Fruit fly (Drosophila melanogaster) whole organism, wandering third instar larva: ENCODE data around the gene Dus4.

Experiments
- Abd-B ChIP-seq: fragments of >200 bp; optimal IDR thresholded peaks from 2 replicates; lab custom pipeline; 2017; ENCODE audit warnings: missing biosample characterization, missing genetic modification characterization
- CG32264 ChIP-seq: fragments of 200-800 bp; sonication (Bioruptor generic); optimal IDR thresholded peaks from 2 replicates; lab custom pipeline; 2016; ENCODE audit warnings: missing biosample characterization, missing genetic modification characterization
- CG9705 ChIP-seq: fragments of 200-800 bp; sonication (Bioruptor generic); optimal IDR thresholded peaks from 2 replicates; lab custom pipeline; 2018; ENCODE audit warnings: missing biosample characterization, mild to moderate bottlenecking, missing genetic modification characterization
- CrebA ChIP-seq: fragments of 200-800 bp; sonication (Bioruptor generic); optimal IDR thresholded peaks from 2 replicates; lab custom pipeline; 2016; ENCODE audit warnings: missing biosample characterization, mild to moderate bottlenecking, missing genetic modification characterization, borderline replicate concordance
- Dif ChIP-seq: fragments of 200-275, 200-300 bp; sonication (Bioruptor generic); optimal IDR thresholded peaks from 2 replicates; lab custom pipeline; 2018; ENCODE audit warnings: missing biosample characterization, missing genetic modification characterization; ENCODE audit not compliant: partially characterized antibody
- GATAd ChIP-seq: sonication (Bioruptor generic); optimal IDR thresholded peaks from 2 replicates; lab custom pipeline; 2016; ENCODE audit warnings: missing biosample characterization, missing genetic modification characterization
- HLH106 ChIP-seq: fragments of 200-800 bp; optimal IDR thresholded peaks from 3 replicates; lab custom pipeline; 2019; ENCODE audit warnings: missing biosample characterization, mild to moderate bottlenecking, missing genetic modification characterization, moderate library complexity
- Hnf4 ChIP-seq: fragments of 200-800 bp; sonication (Bioruptor generic); optimal IDR thresholded peaks from 2 replicates; lab custom pipeline; 2016; ENCODE audit warnings: missing biosample characterization, mild to moderate bottlenecking, missing genetic modification characterization
- Hr83 ChIP-seq: fragments of 200-300 bp; sonication (Bioruptor generic); optimal IDR thresholded peaks from 2 replicates; lab custom pipeline; 2016; ENCODE audit warnings: missing biosample characterization, mild to moderate bottlenecking, missing genetic modification characterization, moderate library complexity; ENCODE audit not compliant: poor library complexity, severe bottlenecking
- Mio ChIP-seq: sonication (Bioruptor generic); optimal IDR thresholded peaks from 2 replicates; lab custom pipeline; 2016; ENCODE audit warnings: missing biosample characterization, missing genetic modification characterization
- Myc ChIP-seq: fragments of >200 bp; optimal IDR thresholded peaks from 2 replicates; lab custom pipeline; 2017
- N ChIP-seq: fragments of >200 bp; optimal IDR thresholded peaks from 2 replicates; lab custom pipeline; 2018; ENCODE audit warnings: missing biosample characterization, missing external identifiers, missing genetic modification characterization
- OdsH ChIP-seq: fragments of 200-800 bp; sonication (Bioruptor generic); optimal IDR thresholded peaks from 2 replicates; lab custom pipeline; 2016; ENCODE audit warnings: missing biosample characterization, mild to moderate bottlenecking, missing genetic modification characterization
- Rel ChIP-seq, 2 experiments: fragments of 200-800 bp; sonication (Bioruptor generic) in 1 of 2; optimal IDR thresholded peaks; 2 replicates in 1 of 2; 3 replicates in 1 of 2; lab custom pipeline; 2016 to 2019; ENCODE audit warnings: mild to moderate bottlenecking in 2 of 2, missing biosample characterization in 2 of 2, missing genetic modification characterization in 2 of 2, moderate library complexity in 1 of 2
- Sp1 ChIP-seq: fragments of 200-800 bp; sonication (Bioruptor generic); optimal IDR thresholded peaks from 3 replicates; lab custom pipeline; 2019; ENCODE audit warnings: missing biosample characterization, mild to moderate bottlenecking, missing genetic modification characterization, moderate library complexity
- Vsx2 ChIP-seq: fragments of 200-300, 225-300 bp; sonication (Bioruptor generic); optimal IDR thresholded peaks from 2 replicates; lab custom pipeline; 2018; ENCODE audit warnings: missing biosample characterization, missing genetic modification characterization; ENCODE audit not compliant: partially characterized antibody
- br ChIP-seq: fragments of 200-800 bp; sonication (Bioruptor generic); optimal IDR thresholded peaks from 2 replicates; lab custom pipeline; 2016; ENCODE audit warnings: missing biosample characterization, missing genetic modification characterization
- brk ChIP-seq: fragments of 200-800 bp; sonication (Bioruptor generic); optimal IDR thresholded peaks from 2 replicates; lab custom pipeline; 2016; ENCODE audit warnings: missing biosample characterization, mild to moderate bottlenecking, missing genetic modification characterization
- dmrt93B ChIP-seq: fragments of 200-800 bp; sonication (Bioruptor generic); optimal IDR thresholded peaks from 2 replicates; lab custom pipeline; 2018; ENCODE audit warnings: missing biosample characterization, mild to moderate bottlenecking, missing genetic modification characterization
- dsf ChIP-seq: sonication (Bioruptor generic); optimal IDR thresholded peaks from 2 replicates; lab custom pipeline; 2016; ENCODE audit warnings: missing biosample characterization, missing genetic modification characterization, borderline replicate concordance
- ey ChIP-seq: fragments of 200-800 bp; sonication (Bioruptor generic); optimal IDR thresholded peaks from 2 replicates; lab custom pipeline; 2016; ENCODE audit warnings: missing biosample characterization, missing genetic modification characterization
- foxo ChIP-seq, 2 experiments: fragments of 200-800 bp; sonication (Bioruptor generic); optimal IDR thresholded peaks; 2 replicates in 1 of 2; 3 replicates in 1 of 2; lab custom pipeline; 2016 to 2017; ENCODE audit warnings: missing biosample characterization in 2 of 2, missing genetic modification characterization in 2 of 2
- fru ChIP-seq: fragments of 200-800 bp; sonication (Bioruptor generic); optimal IDR thresholded peaks from 3 replicates; lab custom pipeline; 2016; ENCODE audit warnings: missing biosample characterization, mild to moderate bottlenecking, missing genetic modification characterization
- h ChIP-seq: fragments of 200-800 bp; sonication (Bioruptor generic); optimal IDR thresholded peaks from 3 replicates; lab custom pipeline; 2016; ENCODE audit warnings: missing biosample characterization, mild to moderate bottlenecking, missing genetic modification characterization
- jim ChIP-seq: fragments of 175-275, 200-325 bp; sonication (Bioruptor generic); optimal IDR thresholded peaks from 2 replicates; lab custom pipeline; 2016; ENCODE audit warnings: missing biosample characterization, mild to moderate bottlenecking, missing genetic modification characterization
- lola ChIP-seq: fragments of >200 bp; optimal IDR thresholded peaks from 2 replicates; lab custom pipeline; 2017; ENCODE audit warnings: missing biosample characterization, missing genetic modification characterization
- pan ChIP-seq: fragments of >200 bp; optimal IDR thresholded peaks from 2 replicates; lab custom pipeline; 2017
- psq ChIP-seq: fragments of 200-800 bp; sonication (Bioruptor generic); optimal IDR thresholded peaks from 3 replicates; lab custom pipeline; 2017; ENCODE audit warnings: missing biosample characterization, mild to moderate bottlenecking, missing genetic modification characterization, moderate library complexity
- rgr ChIP-seq: fragments of 200-800 bp; sonication (Bioruptor generic); optimal IDR thresholded peaks from 3 replicates; lab custom pipeline; 2016; ENCODE audit warnings: missing biosample characterization, mild to moderate bottlenecking, missing genetic modification characterization
- sage ChIP-seq: fragments of 200-800 bp; sonication (Bioruptor generic); optimal IDR thresholded peaks from 2 replicates; lab custom pipeline; 2016; ENCODE audit warnings: missing biosample characterization, mild to moderate bottlenecking, missing genetic modification characterization
- sv ChIP-seq: fragments of 200-800 bp; sonication (Bioruptor generic); optimal IDR thresholded peaks from 3 replicates; lab custom pipeline; 2016; ENCODE audit warnings: missing biosample characterization, missing genetic modification characterization
- tai ChIP-seq: sonication (Bioruptor generic); optimal IDR thresholded peaks from 2 replicates; lab custom pipeline; 2016; ENCODE audit warnings: missing biosample characterization, missing genetic modification characterization
- usp ChIP-seq: fragments of >200 bp; optimal IDR thresholded peaks from 2 replicates; lab custom pipeline; 2017; ENCODE audit warnings: missing biosample characterization, missing genetic modification characterization
- woc ChIP-seq: sonication (Bioruptor generic); optimal IDR thresholded peaks from 2 replicates; lab custom pipeline; 2016; ENCODE audit warnings: missing biosample characterization, mild to moderate bottlenecking, missing genetic modification characterization

The Dus4 gene

DNA sequence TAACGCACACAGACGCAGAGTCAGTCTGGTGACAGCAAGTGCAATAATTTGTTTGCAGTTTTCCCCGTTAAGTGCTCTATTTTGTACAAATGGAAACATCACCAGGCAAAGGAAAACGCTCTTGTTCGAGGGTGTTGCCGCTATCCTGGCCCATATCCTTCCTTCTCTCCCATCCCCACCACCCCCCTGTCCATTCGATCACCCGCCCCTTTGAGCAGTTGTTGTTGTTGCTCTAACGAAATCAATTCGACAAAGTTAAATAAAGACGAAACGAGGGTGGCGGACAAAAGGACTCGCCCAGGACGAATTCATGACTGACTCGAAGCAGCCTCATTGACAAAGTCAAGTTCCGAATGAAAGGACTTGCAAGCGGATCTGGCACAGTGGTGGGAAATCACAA is 26.3 kb downstream of the Dus4 start:
- no peak for TF ChIP-seq Hr83 (GFP tag; lab: Kevin White, UChicago)
- no peak for TF ChIP-seq CG9705
- no peak for TF ChIP-seq N (GFP tag; lab: Kevin White, UChicago)
- TF ChIP-seq dsf (GFP tag; lab: Kevin White, UChicago), result no peak
- no peak for TF ChIP-seq br (GFP tag; lab: Kevin White, UChicago)
- no peak for TF ChIP-seq foxo (GFP tag; optimal IDR thresholded peaks at IDR 0.05; lab: Kevin White, UChicago)
- no peak for TF ChIP-seq rgr (GFP tag; lab: Kevin White, UChicago)
- no peak for TF ChIP-seq sv (GFP tag; lab: Kevin White, UChicago)
- TF ChIP-seq Rel (GFP tag; optimal IDR thresholded peaks at IDR 0.05; lab: Kevin White, UChicago), result no peak
- no peak for TF ChIP-seq Rel (tag; optimal IDR thresholded peaks at IDR 0.05; lab: Kevin White, UChicago)
- no peak for TF ChIP-seq h (GFP tag; lab: Kevin White, UChicago)
- TF ChIP-seq dmrt93B (GFP tag; lab: Kevin White, UChicago), result no peak
- no peak for TF ChIP-seq CG32264 (GFP tag; lab: Kevin White, UChicago)
- no peak for TF ChIP-seq Sp1
- TF ChIP-seq Myc (lab: Kevin White, UChicago), result no peak
- TF ChIP-seq GATAd, result no peak

DNA sequence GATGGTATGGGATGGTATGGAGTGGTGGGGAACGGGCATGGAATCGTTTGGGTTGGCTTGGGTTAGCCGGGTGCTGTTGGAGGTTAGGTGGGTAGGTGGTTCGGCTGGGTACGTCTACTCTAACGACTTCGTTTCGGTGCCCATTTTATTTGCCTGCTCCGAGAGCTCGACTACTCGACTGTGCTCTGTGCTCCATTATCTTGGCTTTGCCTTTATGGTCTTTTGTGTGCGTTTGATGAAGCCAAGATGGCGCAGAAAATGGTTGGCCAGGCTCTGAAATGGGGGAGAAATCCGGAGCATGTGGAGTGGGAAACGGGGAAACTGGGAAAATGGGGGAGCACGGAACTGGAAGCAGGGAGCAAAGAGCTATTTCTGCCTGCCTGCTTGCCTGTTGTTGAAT is 30.8 kb downstream of the Dus4 start:
- TF ChIP-seq CrebA (GFP tag; lab: Kevin White, UChicago) (no peak), lola (no peak), brk (GFP tag; lab: Kevin White, UChicago) (no peak), dsf (GFP tag; lab: Kevin White, UChicago) (no peak), pan (lab: Kevin White, UChicago) (no peak)

- no peak for TF ChIP-seq Sp1
- TF ChIP-seq fru (GFP tag; lab: Kevin White, UChicago), result no peak
- TF ChIP-seq HLH106 (tag; lab: Kevin White, UChicago), result no peak
- no peak for TF ChIP-seq sage (GFP tag; lab: Kevin White, UChicago)
- no peak for TF ChIP-seq lola
- TF ChIP-seq Abd-B, result no peak
- no peak for TF ChIP-seq tai (GFP tag; lab: Kevin White, UChicago)
- no peak for TF ChIP-seq Hnf4 (GFP tag; lab: Kevin White, UChicago)
- TF ChIP-seq Myc (lab: Kevin White, UChicago), result no peak
- no peak for TF ChIP-seq N (GFP tag; lab: Kevin White, UChicago)
- TF ChIP-seq Mio, result no peak
- TF ChIP-seq CG9705, result no peak
- TF ChIP-seq usp (GFP tag; lab: Kevin White, UChicago), result no peak
- no peak for TF ChIP-seq OdsH (GFP tag; lab: Kevin White, UChicago)
- no peak for TF ChIP-seq Vsx2 (GFP tag; lab: Kevin White, UChicago)
- TF ChIP-seq woc, result no peak
- no peak for TF ChIP-seq CG32264 (GFP tag; lab: Kevin White, UChicago)
Measured at dm6 chr2L:19096361-19096760, 33.3 kb downstream of the Dus4 start.

DNA sequence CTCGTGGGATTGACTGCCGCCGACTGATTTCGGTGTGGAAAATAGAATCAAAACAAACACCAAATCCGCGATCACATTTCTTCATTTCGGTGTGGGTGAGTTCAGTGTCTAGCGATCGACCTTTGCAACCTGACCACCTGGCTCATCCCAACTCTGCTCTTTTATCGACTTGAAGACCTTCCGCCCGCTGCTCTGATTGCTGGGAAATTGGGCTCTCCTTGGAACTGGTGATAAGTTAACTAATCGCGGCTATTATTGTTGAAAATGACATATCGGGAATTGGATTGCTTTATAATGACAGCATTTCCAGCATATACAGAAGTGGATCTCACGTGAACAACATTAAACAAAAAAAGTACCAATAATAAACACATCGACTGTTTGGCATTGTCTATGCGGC is 34.3 kb downstream of the Dus4 start:
- TF ChIP-seq Mio (no peak), CG32264 (GFP tag; lab: Kevin White, UChicago) (no peak), Rel (GFP tag; optimal IDR thresholded peaks at IDR 0.05; lab: Kevin White, UChicago) (no peak), Rel (tag; optimal IDR thresholded peaks at IDR 0.05; lab: Kevin White, UChicago) (no peak), jim (GFP tag; lab: Kevin White, UChicago) (no peak), ey (GFP tag; lab: Kevin White, UChicago) (no peak), HLH106 (tag; lab: Kevin White, UChicago) (no peak)
- TF ChIP-seq, all 38 proteins: peak for 0

- TF ChIP-seq Dif (no peak), Myc (lab: Kevin White, UChicago) (no peak), brk (GFP tag; lab: Kevin White, UChicago) (no peak), psq (GFP tag; lab: Kevin White, UChicago) (no peak), rgr (GFP tag; lab: Kevin White, UChicago) (no peak), woc (no peak), br (GFP tag; lab: Kevin White, UChicago) (no peak), ey (GFP tag; lab: Kevin White, UChicago) (no peak), usp (GFP tag; lab: Kevin White, UChicago) (no peak), CG9705 (no peak)
- TF ChIP-seq, all 38 proteins: peak for 0
Measured at dm6 chr2L:19098668-19099067, 35.6 kb downstream of the Dus4 start.
